Fruit fly (Drosophila melanogaster): ENCODE measurements around the gene Gr10b.
A peak's percentile ranks its signal among the peaks of the same experiment; 100 is the strongest.

The Gr10b gene

DNA sequence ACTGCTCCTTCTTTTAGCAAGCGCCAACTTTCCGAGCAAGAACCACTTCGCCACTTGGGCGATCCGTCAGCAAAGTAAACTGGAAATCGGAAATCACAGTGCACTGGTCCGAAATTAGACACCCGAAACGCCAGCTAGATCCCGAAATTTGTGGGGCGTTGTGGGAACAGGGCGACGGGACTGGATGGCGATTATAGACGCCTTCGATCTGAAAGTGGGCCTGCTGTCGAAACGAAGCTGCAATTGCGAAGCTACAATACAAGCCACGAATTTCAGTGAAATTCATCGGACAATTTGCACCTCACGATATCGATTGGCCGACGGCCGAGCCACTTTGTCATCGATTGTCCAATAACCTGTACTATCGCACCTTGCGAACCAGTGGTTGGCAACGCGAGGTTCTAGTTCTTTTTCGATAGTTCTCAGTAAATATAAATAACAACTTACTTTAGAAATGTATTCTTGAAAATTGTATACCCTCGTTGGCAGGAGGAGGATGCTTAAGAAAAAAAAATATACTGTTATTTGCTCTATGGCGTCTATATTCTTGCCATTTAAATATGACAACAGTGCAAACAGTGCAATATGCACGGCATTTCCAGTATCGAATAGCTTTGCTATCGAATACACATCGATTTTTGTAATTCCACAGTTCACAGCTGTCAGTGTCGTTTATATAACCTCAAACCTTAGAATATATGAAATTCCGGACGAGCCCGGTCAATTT lies 45.0 kb downstream of the Gr10b start, which contains the start of the genes hop and Tim8 (continued):
- TF ChIP-seq Rx (GFP tag; IDR thresholded peaks at IDR 0.05) (no peak), hb (GFP tag; IDR thresholded peaks at IDR 0.05; ENCODE audit: partially characterized antibody) (peak; percentile 95), Hmr (GFP tag; optimal IDR thresholded peaks at IDR 0.05) (no peak), H2.0 (GFP tag; IDR thresholded peaks at IDR 0.05) (no peak), CG9437 (GFP tag; optimal IDR thresholded peaks at IDR 0.05) (no peak), CG5180 (GFP tag; optimal IDR thresholded peaks at IDR 0.05) (no peak), CG4617 (GFP tag; optimal IDR thresholded peaks at IDR 0.05; ENCODE audit: borderline replicate concordance) (peak; percentile 58), al (GFP tag; IDR thresholded peaks at IDR 0.05) (no peak), sens (GFP tag) (peak; percentile 71), Chrac-16 (GFP tag; optimal IDR thresholded peaks at IDR 0.05) (no peak), CG10431 (GFP tag; optimal IDR thresholded peaks at IDR 0.05) (no peak), CG3281 (GFP tag; optimal IDR thresholded peaks at IDR 0.05) (no peak), CG3163 (GFP tag; optimal IDR thresholded peaks at IDR 0.05) (no peak), CG9876 (GFP tag; optimal IDR thresholded peaks at IDR 0.05) (no peak), ems (GFP tag; optimal IDR thresholded peaks at IDR 0.05) (no peak), CG10366 (GFP tag; IDR thresholded peaks at IDR 0.05) (no peak), CG14441 (GFP tag; IDR thresholded peaks at IDR 0.05) (no peak), CG6854 (GFP tag; optimal IDR thresholded peaks at IDR 0.05) (no peak), chif (GFP tag; optimal IDR thresholded peaks at IDR 0.05) (no peak), eve (GFP tag; optimal IDR thresholded peaks at IDR 0.05) (no peak), pb (GFP tag; optimal IDR thresholded peaks at IDR 0.05) (no peak), tll (GFP tag; optimal IDR thresholded peaks at IDR 0.05) (no peak), HLHmδ (GFP tag; optimal IDR thresholded peaks at IDR 0.05) (no peak), CG13296 (GFP tag; optimal IDR thresholded peaks at IDR 0.05) (no peak), Side (GFP tag; optimal IDR thresholded peaks at IDR 0.05) (no peak), ken (GFP tag; IDR thresholded peaks at IDR 0.05) (no peak), CG12942 (GFP tag; optimal IDR thresholded peaks at IDR 0.05) (no peak), kah (GFP tag; optimal IDR thresholded peaks at IDR 0.05) (no peak), ftz-f1 (GFP tag; optimal IDR thresholded peaks at IDR 0.05) (no peak), Camta (GFP tag; optimal IDR thresholded peaks at IDR 0.05) (no peak), CG12104 (GFP tag; optimal IDR thresholded peaks at IDR 0.05) (no peak), nerfin-2 (GFP tag; IDR thresholded peaks at IDR 0.05; ENCODE audit: partially characterized antibody) (peak; percentile 93), HHEX (GFP tag; optimal IDR thresholded peaks at IDR 0.05) (no peak), CrebB (tag; optimal IDR thresholded peaks at IDR 0.05) (no peak), p53 (GFP tag; optimal IDR thresholded peaks at IDR 0.05) (no peak), Atf-2 (GFP tag; optimal IDR thresholded peaks at IDR 0.05) (no peak), CG3995 (GFP tag; optimal IDR thresholded peaks at IDR 0.05) (peak; percentile 73), Antp (GFP tag; optimal IDR thresholded peaks at IDR 0.05) (no peak), fru (optimal IDR thresholded peaks at IDR 0.05) (no peak), tup (GFP tag; optimal IDR thresholded peaks at IDR 0.05) (no peak), CG4424 (GFP tag; optimal IDR thresholded peaks at IDR 0.05) (no peak), CG6813 (GFP tag; optimal IDR thresholded peaks at IDR 0.05) (no peak), fd96Cb (tag; optimal IDR thresholded peaks at IDR 0.05) (no peak), Mrtf (GFP tag; IDR thresholded peaks at IDR 0.05) (no peak), CG31441 (GFP tag; IDR thresholded peaks at IDR 0.05) (no peak), CG11085 (GFP tag; IDR thresholded peaks at IDR 0.05) (no peak), mld (GFP tag; IDR thresholded peaks at IDR 0.05; ENCODE audit: partially characterized antibody) (peak; percentile 85), CG4328 (GFP tag; optimal IDR thresholded peaks at IDR 0.05) (no peak), chm (GFP tag; IDR thresholded peaks at IDR 0.05) (no peak), pum (GFP tag; optimal IDR thresholded peaks at IDR 0.05) (no peak), ewg (GFP tag; optimal IDR thresholded peaks at IDR 0.05) (no peak)
